Fruit fly (Drosophila melanogaster) whole organism, embryonic: Measurements from ENCODE around the gene asl.

Experiments
- Ada2b ChIP-seq: fragments of 200-800 bp; sonication (Bioruptor generic); IDR thresholded peaks from 2 replicates; pipeline ENCODE4 v1.3.6; 2022; ENCODE audit warnings: missing biosample characterization, missing genetic modification characterization
- Antp ChIP-seq: fragments of 200-800 bp; sonication (Bioruptor generic); optimal IDR thresholded peaks from 3 replicates; lab custom pipeline; 2016; ENCODE audit warnings: missing biosample characterization, missing genetic modification characterization
- CG10209 ChIP-seq: fragments of 200-800 bp; sonication (Bioruptor generic); optimal IDR thresholded peaks from 3 replicates; lab custom pipeline; 2017; ENCODE audit warnings: missing biosample characterization, mild to moderate bottlenecking, missing genetic modification characterization, missing genetic modification reagents
- CG10274 ChIP-seq: fragments of 200-800 bp; sonication (Bioruptor generic); optimal IDR thresholded peaks from 3 replicates; lab custom pipeline; 2017; ENCODE audit warnings: missing biosample characterization, mild to moderate bottlenecking, missing genetic modification characterization
- CG10654 ChIP-seq: fragments of 200-800 bp; sonication (Bioruptor generic); optimal IDR thresholded peaks from 2 replicates; lab custom pipeline; 2016; ENCODE audit warnings: missing biosample characterization, missing genetic modification characterization
- CG11723 ChIP-seq: fragments of 200-800 bp; sonication (Bioruptor generic); optimal IDR thresholded peaks from 2 replicates; lab custom pipeline; 2017; ENCODE audit warnings: missing biosample characterization, mild to moderate bottlenecking, missing genetic modification characterization
- CG14050 ChIP-seq: fragments of 200-800 bp; sonication (Bioruptor generic); IDR thresholded peaks from 3 replicates; pipeline ENCODE4 v1.3.6; 2022; ENCODE audit warnings: missing biosample characterization, missing genetic modification characterization
- CG15601 ChIP-seq: fragments of 200-800 bp; sonication (Bioruptor generic); optimal IDR thresholded peaks from 3 replicates; lab custom pipeline; 2019; ENCODE audit warnings: missing biosample characterization, mild to moderate bottlenecking, missing genetic modification characterization, moderate library complexity
- CG16779 ChIP-seq: fragments of 200-800 bp; sonication (Bioruptor generic); IDR thresholded peaks from 2 replicates; pipeline ENCODE4 v1.3.6; 2022; ENCODE audit warnings: missing biosample characterization, missing genetic modification characterization
- CG18011 ChIP-seq: fragments of 200-800 bp; sonication (Bioruptor generic); optimal IDR thresholded peaks from 2 replicates; lab custom pipeline; 2017; ENCODE audit warnings: missing biosample characterization, missing genetic modification characterization, mild to moderate bottlenecking, moderate library complexity, missing genotype
- CG3995 ChIP-seq: fragments of 200-800 bp; sonication (Bioruptor generic); optimal IDR thresholded peaks from 3 replicates; lab custom pipeline; 2016; ENCODE audit warnings: missing biosample characterization, missing genetic modification characterization
- CG4617 ChIP-seq: fragments of 200-800 bp; sonication (Bioruptor generic); optimal IDR thresholded peaks from 3 replicates; lab custom pipeline; 2016; ENCODE audit warnings: missing biosample characterization, missing genetic modification characterization, borderline replicate concordance
- CG5180 ChIP-seq: fragments of 200-800 bp; sonication (Bioruptor generic); optimal IDR thresholded peaks from 3 replicates; lab custom pipeline; 2017; ENCODE audit warnings: missing biosample characterization, missing genetic modification characterization, mild to moderate bottlenecking, moderate library complexity, missing genetic modification reagents
- CG7271 ChIP-seq: fragments of 200-800 bp; sonication (Bioruptor generic); optimal IDR thresholded peaks from 2 replicates; lab custom pipeline; 2018; ENCODE audit warnings: missing biosample characterization, mild to moderate bottlenecking, missing genetic modification characterization, moderate library complexity
- CG9932 ChIP-seq: fragments of 200-800 bp; sonication (Bioruptor generic); IDR thresholded peaks from 2 replicates; pipeline ENCODE4 v1.3.6; 2022; ENCODE audit warnings: missing biosample characterization, missing genetic modification characterization
- CTCF ChIP-seq: fragments of 200-800 bp; sonication (Bioruptor generic); optimal IDR thresholded peaks from 2 replicates; lab custom pipeline; 2017; ENCODE audit warnings: missing biosample characterization, mild to moderate bottlenecking, missing genetic modification characterization, moderate library complexity
- Dek ChIP-seq: fragments of 200-800 bp; sonication (Bioruptor generic); optimal IDR thresholded peaks from 3 replicates; lab custom pipeline; 2019; ENCODE audit warnings: missing biosample characterization, mild to moderate bottlenecking, missing genetic modification characterization, moderate library complexity
- Doc2 ChIP-seq: fragments of 200-800 bp; sonication (Bioruptor generic); IDR thresholded peaks from 2 replicates; pipeline ENCODE4 v1.3.6; 2022; ENCODE audit warnings: missing biosample characterization, missing genetic modification characterization
- ERR ChIP-seq: fragments of 200-800 bp; sonication (Bioruptor generic); optimal IDR thresholded peaks from 2 replicates; lab custom pipeline; 2016; ENCODE audit warnings: missing biosample characterization, missing genetic modification characterization
- HHEX ChIP-seq: fragments of 200-800 bp; sonication (Bioruptor generic); optimal IDR thresholded peaks from 3 replicates; lab custom pipeline; 2017; ENCODE audit warnings: missing biosample characterization, mild to moderate bottlenecking, missing genetic modification characterization, missing genetic modification reagents
- HLH54F ChIP-seq: fragments of 200-800 bp; sonication (Bioruptor generic); optimal IDR thresholded peaks from 3 replicates; lab custom pipeline; 2016; ENCODE audit warnings: missing biosample characterization, missing genetic modification characterization
- Jarid2 ChIP-seq: fragments of 200-800 bp; sonication (Bioruptor generic); optimal IDR thresholded peaks from 3 replicates; lab custom pipeline; 2017; ENCODE audit warnings: mild to moderate bottlenecking, missing biosample characterization, missing genetic modification reagents, missing genetic modification characterization
- Lhr ChIP-seq: fragments of 200-800 bp; sonication (Bioruptor generic); optimal IDR thresholded peaks from 3 replicates; lab custom pipeline; 2017; ENCODE audit warnings: mild to moderate bottlenecking, missing biosample characterization, missing genetic modification reagents, missing genetic modification characterization
- Lpt ChIP-seq: fragments of >200 bp; optimal IDR thresholded peaks from 2 replicates; lab custom pipeline; 2018; ENCODE audit warnings: missing biosample characterization, missing genetic modification characterization
- Scr ChIP-seq: fragments of 200-800 bp; sonication (Bioruptor generic); IDR thresholded peaks from 2 replicates; pipeline ENCODE4 v1.3.6; 2022; ENCODE audit warnings: missing biosample characterization, missing genetic modification characterization; ENCODE audit not compliant: partially characterized antibody
- Sox102F ChIP-seq: fragments of 200-800 bp; sonication (Bioruptor generic); optimal IDR thresholded peaks from 2 replicates; lab custom pipeline; 2018; ENCODE audit warnings: missing biosample characterization, mild to moderate bottlenecking, missing genetic modification characterization, moderate library complexity
- ase ChIP-seq: fragments of 200-800 bp; sonication (Bioruptor generic); IDR thresholded peaks from 3 replicates; pipeline ENCODE4 v1.3.6; 2022; ENCODE audit warnings: missing biosample characterization, missing genetic modification characterization
- dati ChIP-seq: fragments of 200-800 bp; sonication (Bioruptor generic); IDR thresholded peaks from 2 replicates; pipeline ENCODE4 v1.3.6; 2022; ENCODE audit warnings: missing biosample characterization, missing genetic modification characterization
- dpn ChIP-seq, 2 experiments: fragments of 200-800 bp; sonication (Bioruptor generic); optimal IDR thresholded peaks; 3 replicates each; lab custom pipeline; 2016; ENCODE audit warnings: missing biosample characterization in 2 of 2, missing genetic modification characterization in 2 of 2
- exex ChIP-seq: fragments of 200-800 bp; sonication (Bioruptor generic); optimal IDR thresholded peaks from 4 replicates; lab custom pipeline; 2018; ENCODE audit warnings: missing biosample characterization, mild to moderate bottlenecking, missing genetic modification characterization, moderate library complexity
- eyg ChIP-seq: fragments of 200-800 bp; sonication (Bioruptor generic); optimal IDR thresholded peaks from 3 replicates; lab custom pipeline; 2016; ENCODE audit warnings: missing biosample characterization, missing genetic modification characterization
- fd102C ChIP-seq: fragments of 200-800 bp; sonication (Bioruptor generic); optimal IDR thresholded peaks from 2 replicates; lab custom pipeline; 2018; ENCODE audit warnings: missing biosample characterization, mild to moderate bottlenecking, missing genetic modification characterization, moderate library complexity
- ftz-f1 ChIP-seq: fragments of 200-800 bp; sonication (Bioruptor generic); optimal IDR thresholded peaks from 2 replicates; lab custom pipeline; 2016; ENCODE audit warnings: missing biosample characterization, missing genetic modification characterization
- gcm ChIP-seq: fragments of 200-800 bp; sonication (Bioruptor generic); optimal IDR thresholded peaks from 2 replicates; lab custom pipeline; 2019; ENCODE audit warnings: missing biosample characterization, mild to moderate bottlenecking, missing genetic modification characterization, moderate library complexity
- gem ChIP-seq: fragments of 200-800 bp; sonication (Bioruptor generic); optimal IDR thresholded peaks from 2 replicates; lab custom pipeline; 2019; ENCODE audit warnings: missing biosample characterization, mild to moderate bottlenecking, missing genetic modification characterization, moderate library complexity
- mirr ChIP-seq: fragments of 200-800 bp; sonication (Bioruptor generic); optimal IDR thresholded peaks from 3 replicates; lab custom pipeline; 2018; ENCODE audit warnings: missing biosample characterization, mild to moderate bottlenecking, missing genetic modification characterization
- nmo ChIP-seq: fragments of 200-800 bp; sonication (Bioruptor generic); optimal IDR thresholded peaks from 2 replicates; lab custom pipeline; 2018; ENCODE audit warnings: missing biosample characterization, mild to moderate bottlenecking, missing genetic modification characterization, moderate library complexity
- onecut ChIP-seq: fragments of 200-800 bp; sonication (Bioruptor generic); IDR thresholded peaks from 2 replicates; pipeline ENCODE4 v1.3.6; 2022; ENCODE audit warnings: missing biosample characterization, missing genetic modification characterization
- pho ChIP-seq: fragments of 200-800 bp; sonication (Bioruptor generic); optimal IDR thresholded peaks from 2 replicates; lab custom pipeline; 2016; ENCODE audit warnings: missing biosample characterization, missing genetic modification characterization
- psq ChIP-seq: fragments of 200-800 bp; sonication (Bioruptor generic); optimal IDR thresholded peaks from 2 replicates; lab custom pipeline; 2017; ENCODE audit warnings: missing biosample characterization, missing genetic modification characterization
- row ChIP-seq: fragments of 200-800 bp; sonication (Bioruptor generic); IDR thresholded peaks from 3 replicates; pipeline ENCODE4 v1.3.6; 2022; ENCODE audit warnings: missing biosample characterization, missing genetic modification characterization
- salm ChIP-seq: fragments of 200-800 bp; sonication (Bioruptor generic); optimal IDR thresholded peaks from 2 replicates; lab custom pipeline; 2018; ENCODE audit warnings: missing biosample characterization, mild to moderate bottlenecking, missing genetic modification characterization
- schlank ChIP-seq: fragments of 200-800 bp; sonication (Bioruptor generic); optimal IDR thresholded peaks from 2 replicates; lab custom pipeline; 2018; ENCODE audit warnings: missing biosample characterization, mild to moderate bottlenecking, missing genetic modification characterization
- scrt ChIP-seq: fragments of 200-800 bp; sonication (Bioruptor generic); optimal IDR thresholded peaks from 2 replicates; lab custom pipeline; 2018; ENCODE audit warnings: missing biosample characterization, mild to moderate bottlenecking, missing genetic modification characterization, moderate library complexity
- so ChIP-seq: fragments of 200-800 bp; sonication (Bioruptor generic); IDR thresholded peaks from 3 replicates; pipeline ENCODE4 v1.3.6; 2022; ENCODE audit warnings: missing biosample characterization, missing genetic modification characterization
- ssp ChIP-seq: fragments of 200-800 bp; sonication (Bioruptor generic); IDR thresholded peaks from 2 replicates; pipeline ENCODE4 v1.3.6; 2022; ENCODE audit warnings: missing biosample characterization, missing genetic modification characterization
- tgo ChIP-seq: fragments of 200-800 bp; sonication (Bioruptor generic); IDR thresholded peaks from 3 replicates; pipeline ENCODE4 v1.3.6; 2022; ENCODE audit warnings: missing biosample characterization, missing genetic modification characterization
- tna ChIP-seq: fragments of 200-800 bp; sonication (Bioruptor generic); IDR thresholded peaks from 2 replicates; pipeline ENCODE4 v1.3.6; 2022; ENCODE audit warnings: missing biosample characterization, missing genetic modification characterization; ENCODE audit not compliant: partially characterized antibody
- trem ChIP-seq: fragments of 200-800 bp; optimal IDR thresholded peaks from 3 replicates; lab custom pipeline; 2019; ENCODE audit warnings: missing biosample characterization, mild to moderate bottlenecking, missing genetic modification characterization, moderate library complexity
- wdn ChIP-seq: fragments of 200-800 bp; sonication (Bioruptor generic); IDR thresholded peaks from 2 replicates; pipeline ENCODE4 v1.3.6; 2022; ENCODE audit warnings: missing biosample characterization, missing genetic modification characterization
- zfh2 ChIP-seq: fragments of 200-800 bp; sonication (Bioruptor generic); optimal IDR thresholded peaks from 2 replicates; lab custom pipeline; 2016; ENCODE audit warnings: missing biosample characterization, missing genetic modification characterization

The asl gene

dm6 chr3R:5565623-5566022, 40.7 kb downstream of the asl start (continued):
- TF ChIP-seq CG5180 (GFP tag; lab: Kevin White, UChicago) (peak; percentile 47), Scr (GFP tag; lab: Robert Waterston, UW) (no peak), nmo (GFP tag; lab: Kevin White, UChicago) (peak; percentile 81), wdn (GFP tag; lab: Robert Waterston, UW) (peak; percentile 84; the same call in 1 of the 2 replicates), Dek (tag; lab: Kevin White, UChicago) (peak; percentile 79), tna (GFP tag; lab: Robert Waterston, UW) (no peak), dpn (GFP tag; optimal IDR thresholded peaks at IDR 0.05; lab: Kevin White, UChicago) (peak; percentile 57 to 74), tgo (peak; percentile 90), CG9932 (peak; percentile 75; the same call in 1 of the 2 replicates), gcm (GFP tag; lab: Kevin White, UChicago) (peak; percentile 56), CG14050 (GFP tag; lab: Robert Waterston, UW) (peak; percentile 80), HLH54F (GFP tag; lab: Kevin White, UChicago) (peak; percentile 80), ssp (peak; percentile 59), CG4617 (no peak), CG3995 (GFP tag; lab: Kevin White, UChicago) (peak; percentile 6), pho (GFP tag; lab: Kevin White, UChicago) (peak; percentile 79), CG16779 (GFP tag; lab: Robert Waterston, UW) (peak; percentile 71; the same call in 1 of the 2 replicates), so (GFP tag; lab: Robert Waterston, UW) (peak; percentile 76), CG11723 (GFP tag; lab: Kevin White, UChicago) (peak; percentile 62), CG10209 (peak; percentile 82), Doc2 (GFP tag; lab: Robert Waterston, UW) (peak; percentile 79), Antp (GFP tag; lab: Kevin White, UChicago) (peak; percentile 70), schlank (tag; lab: Kevin White, UChicago) (peak; percentile 69), fd102C (GFP tag; lab: Kevin White, UChicago) (no peak), row (peak; percentile 92), mirr (GFP tag; lab: Kevin White, UChicago) (peak; percentile 92), scrt (peak; percentile 60), psq (no peak), ftz-f1 (GFP tag; lab: Kevin White, UChicago) (no peak), onecut (GFP tag; lab: Robert Waterston, UW) (peak; percentile 54), Sox102F (GFP tag; lab: Kevin White, UChicago) (no peak), CG15601 (tag; lab: Kevin White, UChicago) (peak; percentile 33), zfh2 (GFP tag; lab: Kevin White, UChicago) (peak; percentile 74), Lpt (no peak), dati (GFP tag; lab: Robert Waterston, UW) (peak; percentile 82), Ada2b (GFP tag; lab: Robert Waterston, UW) (peak; percentile 91), eyg (GFP tag; lab: Kevin White, UChicago) (peak; percentile 77), gem (tag; lab: Kevin White, UChicago) (no peak), exex (tag; lab: Kevin White, UChicago) (peak; percentile 95), salm (tag; lab: Kevin White, UChicago) (peak; percentile 73), CG18011 (GFP tag; lab: Kevin White, UChicago) (peak; percentile 61), CG10654 (GFP tag; lab: Kevin White, UChicago) (peak; percentile 61), Lhr (GFP tag; lab: Kevin White, UChicago) (peak; percentile 30), CTCF (GFP tag; lab: Kevin White, UChicago) (peak; percentile 14), CG10274 (GFP tag; lab: Kevin White, UChicago) (peak; percentile 36), CG7271 (tag; lab: Kevin White, UChicago) (no peak), HHEX (GFP tag; lab: Kevin White, UChicago) (peak; percentile 80), ase (GFP tag; lab: Robert Waterston, UW) (peak; percentile 90), Jarid2 (GFP tag; lab: Kevin White, UChicago) (no peak), ERR (peak; percentile 68), trem (tag; lab: Kevin White, UChicago) (no peak)
